Worm (Caenorhabditis elegans) whole organism, mixed stage, embryonic: ENCODE data around the gene F13E9.12.

ENCODE experiments used
- M03D4.4 ChIP-seq: sonication (generic microtip); optimal IDR thresholded peaks from 2 replicates; lab custom pipeline; 2017; ENCODE audit warnings: mild to moderate bottlenecking, missing genetic modification characterization, missing compliant biosample characterization
- bed-3 ChIP-seq: fragments of 200-800 bp; sonication (Bioruptor generic); optimal IDR thresholded peaks from 3 replicates; lab custom pipeline; 2018; ENCODE audit warnings: mild to moderate bottlenecking, missing genetic modification characterization, moderate library complexity, missing compliant biosample characterization
- blmp-1 ChIP-seq: fragments of 150-350 bp; optimal IDR thresholded peaks from 2 replicates; lab custom pipeline; 2014; ENCODE audit warnings: missing biosample characterization, missing genetic modification characterization
- ceh-39 ChIP-seq: fragments of 150-350 bp; optimal IDR thresholded peaks from 2 replicates; lab custom pipeline; 2014; ENCODE audit warnings: missing biosample characterization, missing genetic modification characterization
- ceh-83 ChIP-seq: fragments of 200-800 bp; sonication (Bioruptor generic); optimal IDR thresholded peaks from 2 replicates; lab custom pipeline; 2018; ENCODE audit warnings: mild to moderate bottlenecking, missing genetic modification characterization, missing compliant biosample characterization
- ces-1 ChIP-seq: fragments of 150-350 bp; optimal IDR thresholded peaks from 2 replicates; lab custom pipeline; 2014; ENCODE audit warnings: missing biosample characterization, missing genetic modification reagents, missing genetic modification characterization
- cnd-1 ChIP-seq: fragments of 200-800 bp; sonication (Bioruptor generic); optimal IDR thresholded peaks from 2 replicates; lab custom pipeline; 2018; ENCODE audit warnings: mild to moderate bottlenecking, missing genetic modification characterization, missing compliant biosample characterization
- drap-1 ChIP-seq: fragments of 200-800 bp; sonication (Bioruptor generic); optimal IDR thresholded peaks from 3 replicates; lab custom pipeline; 2018; ENCODE audit warnings: mild to moderate bottlenecking, missing genetic modification characterization, missing compliant biosample characterization
- elt-3 ChIP-seq: fragments of 150-350 bp; optimal IDR thresholded peaks from 2 replicates; lab custom pipeline; 2014; ENCODE audit warnings: missing biosample characterization, missing genetic modification characterization
- flh-1 ChIP-seq: fragments of 200-800 bp; sonication (Bioruptor generic); optimal IDR thresholded peaks from 2 replicates; lab custom pipeline; 2018; ENCODE audit warnings: mild to moderate bottlenecking, missing genetic modification characterization, moderate library complexity, missing compliant biosample characterization
- ham-2 ChIP-seq: fragments of 200-800 bp; sonication (Bioruptor generic); optimal IDR thresholded peaks from 2 replicates; lab custom pipeline; 2018; ENCODE audit warnings: mild to moderate bottlenecking, missing genetic modification characterization, missing compliant biosample characterization
- hlh-1 ChIP-seq: fragments of 150-350 bp; optimal IDR thresholded peaks from 2 replicates; lab custom pipeline; 2014; ENCODE audit warnings: missing biosample characterization, missing genetic modification reagents, missing genetic modification characterization
- lin-13 ChIP-seq: fragments of 150-350 bp; optimal IDR thresholded peaks from 2 replicates; lab custom pipeline; 2014; ENCODE audit warnings: missing biosample characterization, missing genetic modification characterization
- lsy-2 ChIP-seq: fragments of 150-350 bp; optimal IDR thresholded peaks from 2 replicates; lab custom pipeline; 2014; ENCODE audit warnings: missing biosample characterization, missing genetic modification characterization
- mab-5 ChIP-seq: fragments of 150-350 bp; optimal IDR thresholded peaks from 2 replicates; lab custom pipeline; 2014; ENCODE audit warnings: missing biosample characterization, missing genetic modification characterization
- mep-1 ChIP-seq: fragments of 150-350 bp; optimal IDR thresholded peaks from 2 replicates; lab custom pipeline; 2017; ENCODE audit warnings: missing biosample characterization, missing genetic modification reagents, missing genetic modification characterization, inconsistent platforms
- nhr-12 ChIP-seq: fragments of 150-350 bp; optimal IDR thresholded peaks from 2 replicates; lab custom pipeline; 2014; ENCODE audit warnings: missing biosample characterization, missing genetic modification characterization
- nhr-2 ChIP-seq: fragments of 150-350 bp; optimal IDR thresholded peaks from 2 replicates; lab custom pipeline; 2014; ENCODE audit warnings: missing biosample characterization, missing genetic modification characterization
- nhr-237 ChIP-seq: fragments of 150-350 bp; optimal IDR thresholded peaks from 2 replicates; lab custom pipeline; 2014; ENCODE audit warnings: missing biosample characterization, missing genetic modification characterization
- nhr-28 ChIP-seq: fragments of 150-350 bp; optimal IDR thresholded peaks from 2 replicates; lab custom pipeline; 2014; ENCODE audit warnings: missing biosample characterization, missing genetic modification characterization
- nhr-76 ChIP-seq: sonication (generic microtip); optimal IDR thresholded peaks from 2 replicates; lab custom pipeline; 2017; ENCODE audit warnings: missing biosample characterization, missing genetic modification characterization
- sem-2 ChIP-seq: fragments of 200-800 bp; sonication (Bioruptor generic); optimal IDR thresholded peaks from 2 replicates; lab custom pipeline; 2018; ENCODE audit warnings: mild to moderate bottlenecking, missing genetic modification characterization, missing compliant biosample characterization
- sptf-1 ChIP-seq: sonication (generic microtip); optimal IDR thresholded peaks from 2 replicates; lab custom pipeline; 2017; ENCODE audit warnings: mild to moderate bottlenecking, missing genetic modification characterization, moderate library complexity, missing compliant biosample characterization
- tbx-8 ChIP-seq: fragments of 200-800 bp; sonication (Bioruptor generic); optimal IDR thresholded peaks from 2 replicates; lab custom pipeline; 2018; ENCODE audit warnings: mild to moderate bottlenecking, missing genetic modification characterization, moderate library complexity, missing compliant biosample characterization
- unc-39 ChIP-seq: fragments of 150-350 bp; optimal IDR thresholded peaks from 2 replicates; lab custom pipeline; 2014; ENCODE audit warnings: missing biosample characterization, missing genetic modification characterization
- unc-62 ChIP-seq: fragments of 150-350 bp; optimal IDR thresholded peaks from 2 replicates; lab custom pipeline; 2014; ENCODE audit warnings: missing biosample characterization, missing genetic modification reagents, missing genetic modification characterization
- ztf-11 ChIP-seq: fragments of 150-350 bp; optimal IDR thresholded peaks from 2 replicates; lab custom pipeline; 2014; ENCODE audit warnings: missing biosample characterization, missing genetic modification characterization

F13E9.12 gene

DNA sequence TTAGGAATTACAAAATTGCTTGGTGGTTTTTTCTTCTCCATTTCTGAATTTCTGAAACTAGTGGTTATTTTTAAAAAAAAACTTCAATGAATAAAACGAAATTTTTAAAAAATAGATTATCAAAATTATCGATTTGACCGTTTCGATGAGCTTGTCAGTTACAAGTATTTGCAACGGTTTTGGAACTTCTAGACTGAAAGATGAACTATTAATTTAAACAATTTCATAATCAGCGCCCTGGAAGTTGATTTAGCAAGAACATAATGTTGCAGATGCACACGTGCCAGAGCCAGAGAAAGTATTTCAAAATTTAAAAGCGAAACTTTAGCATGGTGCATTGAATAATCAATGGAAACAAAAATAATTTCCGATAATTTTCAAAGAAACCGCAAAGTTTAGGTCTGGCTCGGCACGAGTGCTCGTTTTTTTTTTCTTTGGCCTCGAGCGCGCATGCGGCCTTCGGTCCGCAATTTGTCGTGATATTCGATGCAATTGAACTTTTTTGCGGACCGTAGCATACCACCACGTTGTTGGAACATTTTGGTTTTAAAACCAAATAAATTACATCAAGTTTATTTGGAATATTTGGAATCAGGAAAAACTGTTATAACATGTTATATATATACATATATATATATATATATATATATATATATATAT is 31.6 kb downstream of the F13E9.12 start, which contains the start of gene T11G6.5:
Gene T11G6.5 (minus strand): TSS at position 51 of the 660 bp plus-strand sequence.
- TF ChIP-seq lsy-2 (peak; percentile 93), mep-1 (tag; lab: Kevin White, UChicago) (no peak)

- no peak for TF ChIP-seq drap-1 (GFP tag; lab: Kevin White, UChicago)
- TF ChIP-seq nhr-28: no peak
- TF ChIP-seq bed-3 (GFP tag; lab: Kevin White, UChicago): no peak
Measured at ce11 chrIV:10842232-10842631, 32.2 kb downstream of the F13E9.12 start.

ce11 chrIV:10832148-10832547 is 42.3 kb downstream of the F13E9.12 start, which contains the start of gene best-15:
Gene best-15, minus strand, starts transcription at chrIV:10832248.
- TF ChIP-seq sem-2 (GFP tag; lab: Kevin White, UChicago) (no peak), sptf-1 (no peak), bed-3 (GFP tag; lab: Kevin White, UChicago) (no peak), blmp-1 (no peak), flh-1 (GFP tag; lab: Kevin White, UChicago) (no peak), nhr-2 (tag; lab: Kevin White, UChicago) (no peak), nhr-12 (tag; lab: Kevin White, UChicago) (no peak), tbx-8 (GFP tag; lab: Kevin White, UChicago) (no peak), ceh-39 (tag; lab: Kevin White, UChicago) (no peak), elt-3 (no peak), ham-2 (GFP tag; lab: Kevin White, UChicago) (no peak), ztf-11 (tag; lab: Kevin White, UChicago) (no peak), lin-13 (tag; lab: Kevin White, UChicago) (no peak), cnd-1 (no peak), nhr-76 (tag; lab: Kevin White, UChicago) (no peak), mab-5 (tag; lab: Kevin White, UChicago) (no peak), ceh-83 (GFP tag; lab: Kevin White, UChicago) (no peak)

- TF ChIP-seq ceh-39 (tag; lab: Kevin White, UChicago): no peak
- TF ChIP-seq elt-3: no peak
- TF ChIP-seq ham-2 (GFP tag; lab: Kevin White, UChicago): no peak
- no peak for TF ChIP-seq nhr-28
- no peak for TF ChIP-seq unc-39 (tag; lab: Kevin White, UChicago)
Measured at ce11 chrIV:10828049-10828448, 46.4 kb downstream of the F13E9.12 start, which contains the start of gene npax-3. Gene npax-3, minus strand, starts transcription at chrIV:10828149.

DNA sequence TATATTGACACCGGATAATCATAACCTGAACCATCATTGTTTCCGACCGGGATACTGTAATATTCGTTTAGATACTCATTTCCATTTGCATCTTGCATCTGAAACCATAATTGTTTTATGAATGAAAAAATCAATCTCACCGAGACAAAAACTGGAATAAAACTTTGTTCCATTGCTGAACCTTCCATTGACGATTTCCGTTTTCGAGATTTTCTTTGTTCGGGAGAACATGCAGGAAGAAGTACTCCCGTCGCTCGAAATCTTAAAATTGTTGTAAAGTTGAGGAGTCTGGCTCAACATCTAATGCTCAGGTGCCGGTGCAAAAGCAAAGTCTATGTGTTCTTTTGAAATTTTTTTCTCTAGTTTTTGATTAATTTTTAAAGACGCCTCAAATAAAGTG is 48.4 kb downstream of the F13E9.12 start:
- TF ChIP-seq ham-2 (GFP tag; lab: Kevin White, UChicago): no peak
- TF ChIP-seq ceh-83 (GFP tag; lab: Kevin White, UChicago): no peak
- no peak for TF ChIP-seq nhr-237
- TF ChIP-seq nhr-2 (tag; lab: Kevin White, UChicago): no peak
- TF ChIP-seq ces-1 (GFP tag; lab: Kevin White, UChicago): no peak
- no peak for TF ChIP-seq blmp-1
- no peak for TF ChIP-seq hlh-1 (tag; lab: Kevin White, UChicago)
- TF ChIP-seq unc-62 (GFP tag; lab: Kevin White, UChicago): no peak
- no peak for TF ChIP-seq unc-39 (tag; lab: Kevin White, UChicago)
- no peak for TF ChIP-seq M03D4.4 (tag; lab: Kevin White, UChicago)
- TF ChIP-seq ceh-39 (tag; lab: Kevin White, UChicago): no peak
- no peak for TF ChIP-seq lin-13 (tag; lab: Kevin White, UChicago)
- TF ChIP-seq sptf-1: no peak
- TF ChIP-seq bed-3 (GFP tag; lab: Kevin White, UChicago): no peak

DNA sequence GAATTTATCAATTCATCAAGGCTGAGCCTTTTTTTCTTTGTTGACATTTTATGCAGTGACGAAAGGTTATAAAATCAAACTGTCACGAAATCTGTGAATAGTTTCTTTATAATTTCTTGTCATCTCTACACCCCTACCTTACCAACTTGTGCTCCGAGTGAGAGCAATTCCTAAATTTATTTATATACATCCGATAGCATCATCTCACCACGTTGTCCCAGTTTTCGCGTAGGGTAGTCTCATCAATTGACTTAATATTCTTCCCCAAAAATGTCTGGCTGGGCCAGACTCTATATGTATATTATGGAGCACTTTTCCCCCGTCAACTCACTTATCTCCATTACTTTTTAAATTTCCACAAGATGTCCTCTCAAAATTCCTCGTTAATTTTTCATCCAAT is 49.0 kb downstream of the F13E9.12 start:
- no peak for TF ChIP-seq lin-13 (tag; lab: Kevin White, UChicago)
- no peak for TF ChIP-seq blmp-1
- TF ChIP-seq elt-3: no peak
- TF ChIP-seq flh-1 (GFP tag; lab: Kevin White, UChicago): no peak
- no peak for TF ChIP-seq drap-1 (GFP tag; lab: Kevin White, UChicago)
- TF ChIP-seq sptf-1: no peak
